Fruit fly (Drosophila melanogaster): Measurements from ENCODE around the gene CG7530.

dm6 chr3R:14736674-14737073 is 5.4 kb upstream of the CG7530 start:
- TF ChIP-seq GATAd (GFP tag; optimal IDR thresholded peaks at IDR 0.05): no peak
- TF ChIP-seq pan (optimal IDR thresholded peaks at IDR 0.05): no peak
- no peak for TF ChIP-seq lola (GFP tag; optimal IDR thresholded peaks at IDR 0.05)
- no peak for TF ChIP-seq Hnf4 (GFP tag; optimal IDR thresholded peaks at IDR 0.05)
- no peak for TF ChIP-seq jim (GFP tag; optimal IDR thresholded peaks at IDR 0.05)
